Fruit fly (Drosophila melanogaster) S2 (cell line): ENCODE measurements around the gene MESR6.

Source experiments
- CG8478 ChIP-seq: fragments of >200 bp; optimal IDR thresholded peaks from 2 replicates; lab custom pipeline; 2018
- CTCF ChIP-seq, 2 experiments: fragments of >200 bp; optimal IDR thresholded peaks; 2 replicates each; lab custom pipeline; 2018

DNA sequence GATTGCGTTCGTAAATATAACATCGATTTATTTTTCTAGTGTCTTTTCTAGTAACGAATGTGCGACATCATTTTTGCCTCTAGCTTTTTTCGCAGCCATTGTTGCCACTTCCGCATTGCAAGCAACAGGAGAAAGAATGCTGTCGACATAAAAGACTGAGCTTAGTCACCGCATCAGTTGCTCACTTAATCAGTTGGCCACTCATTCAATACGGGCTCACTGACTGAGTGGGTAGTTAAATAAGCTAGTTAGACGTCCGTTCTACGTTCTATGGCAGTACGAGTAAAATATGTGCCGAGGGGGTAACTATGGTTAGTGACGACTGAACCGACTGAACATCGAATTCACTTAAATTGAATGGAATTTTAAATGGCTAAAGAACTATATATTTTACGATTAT is 16.5 kb upstream of the MESR6 start:
- TF ChIP-seq CG8478 (lab: Kevin White, UChicago), result no peak
- no peak for TF ChIP-seq CTCF (optimal IDR thresholded peaks at IDR 0.05; lab: Kevin White, UChicago)
